Worm (Caenorhabditis elegans) whole organism, young adult: ENCODE results near the gene Y57A10C.8.

Experiments
- B0261.1 ChIP-seq: sonication (generic microtip); optimal IDR thresholded peaks from 2 replicates; lab custom pipeline; 2016; ENCODE audit warnings: mild to moderate bottlenecking, missing genetic modification characterization, moderate library complexity, missing compliant biosample characterization
- F23B12.7 ChIP-seq: sonication (generic microtip); optimal IDR thresholded peaks from 2 replicates; lab custom pipeline; 2017; ENCODE audit warnings: missing genetic modification characterization, mild to moderate bottlenecking, missing compliant biosample characterization, antibody characterized with exemption, moderate library complexity; ENCODE audit not compliant: insufficient read depth
- F33H1.4 ChIP-seq: fragments of 200-800 bp; sonication (Bioruptor generic); IDR thresholded peaks from 2 replicates; pipeline ENCODE4 v1.3.6; 2022; ENCODE audit warnings: missing genetic modification reagents, missing genetic modification characterization, missing compliant biosample characterization
- F37B4.10 ChIP-seq: fragments of 200-800 bp; sonication (Bioruptor generic); IDR thresholded peaks from 2 replicates; pipeline ENCODE4 v1.3.6; 2022; ENCODE audit warnings: missing genetic modification characterization, missing compliant biosample characterization
- F52B5.7 ChIP-seq: sonication (generic microtip); optimal IDR thresholded peaks from 2 replicates; lab custom pipeline; 2016; ENCODE audit warnings: mild to moderate bottlenecking, missing genetic modification characterization, missing compliant biosample characterization
- Y53G8AR.9 ChIP-seq: fragments of 200-800 bp; sonication (Bioruptor generic); conservative IDR thresholded peaks from 2 replicates; pipeline ENCODE4 v1.3.6; 2022; ENCODE audit warnings: missing genetic modification reagents, missing genetic modification characterization, missing compliant biosample characterization
- Y56A3A.18 ChIP-seq: fragments of 200-800 bp; sonication (Bioruptor generic); IDR thresholded peaks from 2 replicates; pipeline ENCODE4 v1.3.6; 2022; ENCODE audit warnings: missing genetic modification reagents, missing genetic modification characterization, missing compliant biosample characterization
- aptf-3 ChIP-seq: fragments of 200-800 bp; sonication (Bioruptor generic); IDR thresholded peaks from 2 replicates; pipeline ENCODE4 v1.3.6; 2022; ENCODE audit warnings: missing genetic modification characterization, missing compliant biosample characterization
- athp-1 ChIP-seq: sonication (generic microtip); optimal IDR thresholded peaks from 2 replicates; lab custom pipeline; 2017; ENCODE audit warnings: mild to moderate bottlenecking, missing genetic modification characterization, missing compliant biosample characterization
- bed-2 ChIP-seq: fragments of 200-800 bp; sonication (Bioruptor generic); IDR thresholded peaks from 2 replicates; pipeline ENCODE4 v1.3.6; 2022; ENCODE audit warnings: missing genetic modification reagents, missing genetic modification characterization, missing compliant biosample characterization
- ccch-3 ChIP-seq: fragments of 200-800 bp; sonication (Bioruptor generic); optimal IDR thresholded peaks from 2 replicates; lab custom pipeline; 2018; ENCODE audit warnings: mild to moderate bottlenecking, missing genetic modification characterization, missing compliant biosample characterization
- cebp-1 ChIP-seq, 2 experiments: fragments of 200-800 bp in 1 of 2; sonication (Bioruptor generic) in 1 of 2; sonication (generic microtip) in 1 of 2; IDR thresholded peaks in 1 of 2; optimal IDR thresholded peaks in 1 of 2; 2 replicates each; pipeline versions ENCODE4 v1.3.6 to Lab custom; 2017 to 2022; ENCODE audit warnings: missing compliant biosample characterization in 2 of 2, missing genetic modification characterization in 2 of 2, mild to moderate bottlenecking in 1 of 2, missing genetic modification reagents in 1 of 2, moderate library complexity in 1 of 2
- die-1 ChIP-seq: sonication (generic microtip); optimal IDR thresholded peaks from 2 replicates; lab custom pipeline; 2016; ENCODE audit warnings: missing genotype, mild to moderate bottlenecking, missing genetic modification characterization, missing compliant biosample characterization
- dox-1 ChIP-seq: fragments of 200-800 bp; sonication (Bioruptor generic); IDR thresholded peaks from 2 replicates; pipeline ENCODE4 v1.3.6; 2022; ENCODE audit warnings: missing genetic modification reagents, missing genetic modification characterization, missing compliant biosample characterization
- dpff-1 ChIP-seq: sonication (generic microtip); optimal IDR thresholded peaks from 2 replicates; lab custom pipeline; 2017; ENCODE audit warnings: mild to moderate bottlenecking, missing genetic modification characterization, missing compliant biosample characterization
- egl-44 ChIP-seq: fragments of 200-800 bp; sonication (Bioruptor generic); IDR thresholded peaks from 2 replicates; pipeline ENCODE4 v1.3.6; 2022; ENCODE audit warnings: missing genetic modification reagents, missing genetic modification characterization, missing compliant biosample characterization
- ekl-4 ChIP-seq: fragments of 200-800 bp; sonication (Bioruptor generic); IDR thresholded peaks from 2 replicates; pipeline ENCODE4 v1.3.6; 2022; ENCODE audit warnings: missing genetic modification reagents, missing genetic modification characterization, missing compliant biosample characterization
- gei-17 ChIP-seq: fragments of 200-800 bp; sonication (Bioruptor generic); optimal IDR thresholded peaks from 2 replicates; lab custom pipeline; 2018; ENCODE audit warnings: mild to moderate bottlenecking, missing genetic modification characterization, missing compliant biosample characterization
- hmg-1.2 ChIP-seq: fragments of 200-800 bp; sonication (Bioruptor generic); IDR thresholded peaks from 2 replicates; pipeline ENCODE4 v1.3.6; 2022; ENCODE audit warnings: missing genetic modification reagents, missing genetic modification characterization, missing compliant biosample characterization
- lag-1 ChIP-seq: fragments of 200-800 bp; sonication (Bioruptor generic); IDR thresholded peaks from 2 replicates; pipeline ENCODE4 v1.3.6; 2022; ENCODE audit warnings: missing genetic modification reagents, missing genetic modification characterization, missing compliant biosample characterization
- let-526 ChIP-seq: fragments of 200-800 bp; sonication (Bioruptor generic); IDR thresholded peaks from 2 replicates; pipeline ENCODE4 v1.3.6; 2022; ENCODE audit warnings: missing genetic modification reagents, missing genetic modification characterization, missing compliant biosample characterization
- lin-26 ChIP-seq: fragments of 200-800 bp; sonication (Bioruptor generic); IDR thresholded peaks from 2 replicates; pipeline ENCODE4 v1.3.6; 2022; ENCODE audit warnings: missing genetic modification reagents, missing genetic modification characterization, missing compliant biosample characterization
- lin-35 ChIP-seq, 3 experiments: fragments of 150-350 bp in 2 of 3; sonication (generic microtip) in 1 of 3; optimal IDR thresholded peaks; 2 replicates each; lab custom pipeline; 2014 to 2018; ENCODE audit warnings: missing biosample characterization in 3 of 3, missing genetic modification characterization in 3 of 3, missing genetic modification reagents in 3 of 3
- madf-6 ChIP-seq: fragments of 200-800 bp; sonication (Bioruptor generic); IDR thresholded peaks from 2 replicates; pipeline ENCODE4 v1.3.6; 2022; ENCODE audit warnings: missing genetic modification reagents, missing genetic modification characterization, missing compliant biosample characterization
- nhr-120 ChIP-seq: fragments of 200-800 bp; sonication (Bioruptor generic); IDR thresholded peaks from 2 replicates; pipeline ENCODE4 v1.3.6; 2022; ENCODE audit warnings: missing genetic modification characterization, missing compliant biosample characterization
- rpc-1 ChIP-seq, 2 experiments: fragments of 150-350 bp in 1 of 2; sonication (generic microtip) in 1 of 2; optimal IDR thresholded peaks; 2 replicates each; lab custom pipeline; 2014 to 2018; ENCODE audit warnings: missing biosample characterization in 1 of 2, missing genetic modification characterization in 1 of 2, missing genetic modification reagents in 1 of 2, missing genotype in 1 of 2
- snpc-4 ChIP-seq, 5 experiments: fragments of 150-350 bp in 1 of 5; sonication (generic microtip) in 4 of 5; optimal IDR thresholded peaks; 2 replicates each; lab custom pipeline; 2014 to 2018; ENCODE audit warnings: missing genetic modification characterization in 5 of 5, missing biosample characterization in 3 of 5, antibody characterized with exemption in 2 of 5, mild to moderate bottlenecking in 2 of 5, missing compliant biosample characterization in 2 of 5, missing genotype in 2 of 5, moderate library complexity in 2 of 5, missing genetic modification reagents in 1 of 5
- tbp1 ChIP-seq: fragments of 200-800 bp; sonication (Bioruptor generic); optimal IDR thresholded peaks from 2 replicates; lab custom pipeline; 2018; ENCODE audit warnings: mild to moderate bottlenecking, missing genetic modification characterization, missing compliant biosample characterization
- unc-130 ChIP-seq: sonication (generic microtip); optimal IDR thresholded peaks from 2 replicates; lab custom pipeline; 2016; ENCODE audit warnings: missing genetic modification reagents, missing genetic modification characterization, missing compliant biosample characterization
- xnd-1 ChIP-seq: sonication (generic microtip); optimal IDR thresholded peaks from 2 replicates; lab custom pipeline; 2016; ENCODE audit warnings: missing genotype, missing genetic modification reagents, missing genetic modification characterization, missing compliant biosample characterization
- zfh-2 ChIP-seq: fragments of 200-800 bp; sonication (Bioruptor generic); conservative IDR thresholded peaks from 2 replicates; pipeline ENCODE4 v1.3.6; 2022; ENCODE audit warnings: missing genetic modification reagents, missing genetic modification characterization, missing compliant biosample characterization
- zim-3 ChIP-seq: sonication (generic microtip); optimal IDR thresholded peaks from 2 replicates; lab custom pipeline; 2017; ENCODE audit warnings: mild to moderate bottlenecking, missing genetic modification characterization, moderate library complexity, missing compliant biosample characterization
- ztf-25 ChIP-seq: fragments of 200-800 bp; sonication (Bioruptor generic); IDR thresholded peaks from 2 replicates; pipeline ENCODE4 v1.3.6; 2022; ENCODE audit warnings: missing genetic modification reagents, missing genetic modification characterization, missing compliant biosample characterization
- ztf-28 ChIP-seq: fragments of 200-800 bp; sonication (Bioruptor generic); IDR thresholded peaks from 2 replicates; pipeline ENCODE4 v1.3.6; 2022; ENCODE audit warnings: missing genetic modification reagents, missing genetic modification characterization, missing compliant biosample characterization

Y57A10C.8 gene

DNA sequence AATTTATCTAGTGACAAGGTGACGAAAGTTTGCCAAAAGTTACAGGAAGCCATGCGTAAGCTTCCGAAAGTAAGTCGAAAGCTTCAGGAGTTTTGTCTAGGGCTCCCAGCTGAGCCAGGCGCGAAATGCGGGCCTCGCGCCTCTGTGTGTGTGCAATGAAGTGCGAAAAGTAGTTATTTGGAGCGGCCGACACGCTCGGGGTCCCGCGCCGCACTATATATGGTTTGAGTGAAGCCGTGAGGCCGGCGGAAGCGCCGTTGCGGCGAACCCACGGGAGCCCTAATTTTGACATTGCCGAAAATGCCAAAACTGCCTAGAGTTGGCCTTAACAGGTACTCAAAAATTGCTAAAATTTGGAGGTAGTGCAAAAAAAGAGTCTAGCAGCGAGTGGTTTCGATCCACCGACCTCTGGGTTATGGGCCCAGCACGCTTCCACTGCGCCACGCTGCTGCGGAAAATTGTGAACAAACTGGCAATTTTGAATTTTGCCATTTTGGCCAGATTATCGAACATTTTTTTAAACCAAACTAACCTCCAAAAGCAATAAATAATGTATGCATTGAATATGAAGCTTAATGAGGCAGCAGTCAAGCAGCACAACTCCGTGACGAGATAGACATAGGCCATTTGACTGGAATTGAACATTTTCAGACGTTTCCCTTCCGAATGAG, 5.7 kb upstream of the Y57A10C.8 start:
- TF ChIP-seq ekl-4 (no peak), madf-6 (GFP tag; lab: Robert Waterston, UW) (no peak), tbp1 (peak; percentile 87), F33H1.4 (GFP tag; lab: Robert Waterston, UW) (peak; percentile 22; the same call in 1 of the 2 replicates), lag-1 (no peak), bed-2 (GFP tag; lab: Robert Waterston, UW) (no peak), lin-26 (peak; percentile 65; the same call in 1 of the 2 replicates), zim-3 (peak; percentile 1), athp-1 (tag; lab: Kevin White, UChicago) (no peak), F52B5.7 (no peak), snpc-4 (GFP tag; optimal IDR thresholded peaks at IDR 0.05; lab: Kevin White, UChicago) (no peak), snpc-4 (tag; optimal IDR thresholded peaks at IDR 0.05; lab: Kevin White, UChicago) (peak in 2 of 4 experiments; percentile 36 to 75), dpff-1 (no peak), gei-17 (GFP tag; lab: Kevin White, UChicago) (no peak), ztf-28 (GFP tag; lab: Robert Waterston, UW) (0 out of 2 replicates have a peak, but pooled peaks have one; percentile 13), die-1 (tag; lab: Kevin White, UChicago) (peak; percentile 45), let-526 (GFP tag; lab: Robert Waterston, UW) (no peak), ztf-25 (GFP tag; lab: Robert Waterston, UW) (0 out of 2 replicates have a peak, but pooled peaks have one; percentile 32), ccch-3 (GFP tag; lab: Kevin White, UChicago) (no peak), xnd-1 (tag; lab: Kevin White, UChicago) (no peak), aptf-3 (GFP tag; lab: Robert Waterston, UW) (no peak), nhr-120 (GFP tag; lab: Robert Waterston, UW) (0 out of 2 replicates have a peak, but pooled peaks have one; percentile 11), egl-44 (GFP tag; lab: Robert Waterston, UW) (no peak), rpc-1 (optimal IDR thresholded peaks at IDR 0.05; lab: Kevin White, UChicago) (peak; percentile 62), rpc-1 (tag; optimal IDR thresholded peaks at IDR 0.05; lab: Kevin White, UChicago) (peak; percentile 75), F23B12.7 (tag; lab: Kevin White, UChicago) (peak; percentile 22), B0261.1 (tag; lab: Kevin White, UChicago) (peak; percentile 61), dox-1 (GFP tag; lab: Robert Waterston, UW) (peak; percentile 26; the same call in 1 of the 2 replicates), lin-35 (GFP tag; optimal IDR thresholded peaks at IDR 0.05; lab: Kevin White, UChicago) (no peak), Y56A3A.18 (GFP tag; lab: Robert Waterston, UW) (no peak), unc-130 (GFP tag; lab: Kevin White, UChicago) (no peak), zfh-2 (GFP tag; lab: Robert Waterston, UW) (peak; percentile 81), hmg-1.2 (GFP tag; lab: Robert Waterston, UW) (peak; percentile 23; the same call in 1 of the 2 replicates)

DNA sequence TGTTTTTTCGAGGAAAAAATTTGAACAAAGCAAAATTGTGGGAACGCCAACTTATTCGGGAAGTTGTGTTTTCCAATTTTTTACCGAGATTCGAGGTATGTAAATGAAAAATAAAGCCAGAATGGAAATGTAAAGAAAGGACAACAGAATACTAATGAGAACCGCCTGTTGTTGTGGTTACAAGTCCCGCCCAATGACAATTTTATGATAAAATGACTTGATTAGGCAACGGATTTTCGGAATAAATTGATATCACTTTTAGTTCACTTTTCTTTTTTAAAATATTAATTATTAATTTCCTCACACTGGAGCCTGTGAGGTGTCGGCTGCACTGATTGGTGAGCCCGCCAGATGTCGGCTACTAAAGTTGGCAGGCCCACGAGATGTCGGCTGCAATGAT, 2.7 kb upstream of the Y57A10C.8 start, which contains the start of gene dct-12:
dct-12 (minus strand) TSS at position 101 of the 400 bp plus-strand sequence.
- no peak for TF ChIP-seq ccch-3 (GFP tag; lab: Kevin White, UChicago)
- no peak for TF ChIP-seq F37B4.10 (GFP tag; lab: Robert Waterston, UW)
- TF ChIP-seq Y53G8AR.9: no peak
- no peak for TF ChIP-seq snpc-4 (GFP tag; optimal IDR thresholded peaks at IDR 0.05; lab: Kevin White, UChicago)
- TF ChIP-seq snpc-4 (tag; optimal IDR thresholded peaks at IDR 0.05; lab: Kevin White, UChicago): peak in 1 of 4 experiments; percentile 35
- no peak for TF ChIP-seq cebp-1 (GFP tag; IDR thresholded peaks at IDR 0.05; lab: Robert Waterston, UW)
- no peak for TF ChIP-seq cebp-1 (tag; optimal IDR thresholded peaks at IDR 0.05; lab: Kevin White, UChicago)
